Worm (Caenorhabditis elegans) whole organism, L4/young adult: Measurements from ENCODE around the gene acdh-6.

Source experiments
- W03F9.2 ChIP-seq: fragments of 150-350 bp; optimal IDR thresholded peaks from 2 replicates; lab custom pipeline; 2014; ENCODE audit warnings: missing biosample characterization, missing genetic modification characterization
- dao-5 ChIP-seq: sonication (generic microtip); optimal IDR thresholded peaks from 2 replicates; lab custom pipeline; 2016; ENCODE audit warnings: missing genotype, missing genetic modification characterization, moderate library complexity, missing compliant biosample characterization
- him-1 ChIP-seq: sonication (generic microtip); optimal IDR thresholded peaks from 2 replicates; lab custom pipeline; 2016; ENCODE audit warnings: missing genotype, missing genetic modification reagents, missing genetic modification characterization, missing compliant biosample characterization

DNA sequence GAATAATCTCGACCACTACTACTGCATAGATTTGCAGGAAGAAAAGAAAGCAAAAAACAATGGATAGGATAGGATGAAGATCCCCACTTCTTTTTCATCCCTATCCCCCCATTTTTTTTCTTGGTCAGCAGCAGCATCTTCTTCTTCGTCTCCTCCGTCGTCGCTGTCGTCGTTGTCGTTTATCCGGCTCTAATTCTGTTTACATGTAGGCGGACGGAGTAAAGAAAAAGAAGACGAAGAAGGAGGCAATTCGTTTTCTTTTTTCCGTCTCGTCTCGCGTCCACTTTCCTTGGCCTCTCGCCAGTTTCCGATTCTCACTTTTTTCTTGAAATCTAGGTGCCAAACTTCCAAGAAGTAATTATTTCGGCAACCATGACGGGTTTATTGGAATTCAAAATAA, 49.2 kb upstream of the acdh-6 start:
- TF ChIP-seq W03F9.2 (tag; lab: Kevin White, UChicago) (no peak), him-1 (tag; lab: Kevin White, UChicago) (no peak), dao-5 (no peak)
